Worm (Caenorhabditis elegans) whole organism, L4/young adult: Measurements from ENCODE around the gene Y50E8A.2.

Source experiments
- W03F9.2 ChIP-seq: fragments of 150-350 bp; optimal IDR thresholded peaks from 2 replicates; lab custom pipeline; 2014; ENCODE audit warnings: missing biosample characterization, missing genetic modification characterization
- dao-5 ChIP-seq: sonication (generic microtip); optimal IDR thresholded peaks from 2 replicates; lab custom pipeline; 2016; ENCODE audit warnings: missing genotype, missing genetic modification characterization, moderate library complexity, missing compliant biosample characterization
- him-1 ChIP-seq: sonication (generic microtip); optimal IDR thresholded peaks from 2 replicates; lab custom pipeline; 2016; ENCODE audit warnings: missing genotype, missing genetic modification reagents, missing genetic modification characterization, missing compliant biosample characterization

DNA sequence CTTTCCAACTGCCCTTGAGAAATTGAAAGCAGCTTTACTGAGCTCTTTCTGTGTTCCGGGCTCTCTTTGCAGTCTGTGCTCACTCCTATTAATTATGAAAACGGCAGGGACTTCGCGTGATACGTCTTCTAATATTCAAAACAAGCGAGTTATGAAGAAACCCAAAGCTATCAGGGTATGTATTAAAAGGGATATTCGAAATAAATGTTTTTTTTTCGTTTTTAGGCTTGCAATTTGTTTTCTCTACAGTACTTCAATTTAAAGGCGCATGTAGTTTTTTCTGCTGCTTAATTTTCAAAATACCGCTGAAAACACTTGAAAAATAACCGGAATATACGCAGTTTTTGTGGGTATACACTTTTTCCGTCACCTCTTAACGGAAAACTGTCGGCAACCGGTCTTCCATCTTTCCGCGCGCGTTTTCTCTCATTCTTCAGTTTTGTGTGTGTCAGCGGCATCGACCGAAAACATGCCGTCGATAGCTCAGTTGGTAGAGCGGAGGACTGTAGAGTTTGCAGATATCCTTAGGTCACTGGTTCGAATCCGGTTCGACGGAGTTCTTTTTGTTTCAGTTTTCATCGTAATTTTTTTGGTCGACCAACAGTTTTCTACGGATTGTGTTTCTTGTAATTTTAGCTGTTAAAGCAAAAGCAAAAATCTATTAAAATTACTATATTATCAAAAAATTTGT, 39.4 kb downstream of the Y50E8A.2 start, which contains the start of gene gasr-8:
- TF ChIP-seq W03F9.2 (tag; lab: Kevin White, UChicago) (no peak), him-1 (no peak), dao-5 (tag; lab: Kevin White, UChicago) (no peak)
